Worm (Caenorhabditis elegans) whole organism, L3 larva: ENCODE measurements around the gene srx-130.

ENCODE experiments used
- R02D3.7 ChIP-seq: fragments of 150-350 bp; optimal IDR thresholded peaks from 2 replicates; lab custom pipeline; 2014; ENCODE audit warnings: missing biosample characterization, missing genetic modification characterization
- ZK546.5 ChIP-seq: sonication (generic microtip); optimal IDR thresholded peaks from 2 replicates; lab custom pipeline; 2017; ENCODE audit warnings: missing biosample characterization, missing genetic modification characterization
- aly-2 ChIP-seq: fragments of 150-350 bp; optimal IDR thresholded peaks from 2 replicates; lab custom pipeline; 2014; ENCODE audit warnings: missing biosample characterization, missing genetic modification characterization
- ama-1 ChIP-seq: fragments of 150-350 bp; optimal IDR thresholded peaks from 2 replicates; lab custom pipeline; 2018
- ceh-28 ChIP-seq: fragments of 150-350 bp; optimal IDR thresholded peaks from 2 replicates; lab custom pipeline; 2014; ENCODE audit warnings: missing biosample characterization, missing genetic modification reagents, missing genetic modification characterization
- ceh-82 ChIP-seq: fragments of 150-350 bp; optimal IDR thresholded peaks from 2 replicates; lab custom pipeline; 2014; ENCODE audit warnings: missing biosample characterization, missing genetic modification characterization
- daf-12 ChIP-seq: fragments of 150-350 bp; optimal IDR thresholded peaks from 2 replicates; lab custom pipeline; 2014; ENCODE audit warnings: missing biosample characterization, missing genetic modification reagents, missing genetic modification characterization
- egl-27 ChIP-seq: sonication (generic microtip); optimal IDR thresholded peaks from 4 replicates; lab custom pipeline; 2017; ENCODE audit warnings: missing biosample characterization, missing genetic modification reagents, missing genetic modification characterization
- egl-5 ChIP-seq: fragments of 150-350 bp; optimal IDR thresholded peaks from 2 replicates; lab custom pipeline; 2017; ENCODE audit warnings: missing biosample characterization, missing genetic modification reagents, missing genetic modification characterization, inconsistent platforms
- elt-1 ChIP-seq: fragments of 150-350 bp; optimal IDR thresholded peaks from 2 replicates; lab custom pipeline; 2014; ENCODE audit warnings: missing biosample characterization, missing genetic modification characterization
- elt-2 ChIP-seq: sonication (generic microtip); optimal IDR thresholded peaks from 2 replicates; lab custom pipeline; 2016; ENCODE audit warnings: missing genetic modification reagents, mild to moderate bottlenecking, missing genetic modification characterization, missing compliant biosample characterization
- elt-3 ChIP-seq, 3 experiments: fragments of 150-350 bp in 1 of 3; sonication (generic microtip) in 2 of 3; optimal IDR thresholded peaks; 2 replicates in 2 of 3; 4 replicates in 1 of 3; lab custom pipeline; 2014 to 2017; ENCODE audit warnings: missing biosample characterization in 3 of 3, missing genetic modification characterization in 3 of 3
- eor-1 ChIP-seq, 2 experiments: fragments of 150-350 bp; optimal IDR thresholded peaks; 2 replicates each; lab custom pipeline; 2014 to 2018; ENCODE audit warnings: missing biosample characterization in 2 of 2, missing genetic modification characterization in 2 of 2
- fkh-2 ChIP-seq: fragments of 150-350 bp; optimal IDR thresholded peaks from 2 replicates; lab custom pipeline; 2014; ENCODE audit warnings: missing biosample characterization, missing genetic modification reagents, missing genetic modification characterization
- fos-1 ChIP-seq: fragments of 150-350 bp; optimal IDR thresholded peaks from 2 replicates; lab custom pipeline; 2014; ENCODE audit warnings: missing biosample characterization, missing genetic modification characterization
- jun-1 ChIP-seq: fragments of 150-350 bp; optimal IDR thresholded peaks from 2 replicates; lab custom pipeline; 2014; ENCODE audit warnings: missing biosample characterization, missing genetic modification reagents, missing genetic modification characterization
- lin-15B ChIP-seq: fragments of 150-350 bp; optimal IDR thresholded peaks from 2 replicates; lab custom pipeline; 2014; ENCODE audit warnings: missing biosample characterization, missing genetic modification characterization
- mdl-1 ChIP-seq: fragments of 150-350 bp; optimal IDR thresholded peaks from 2 replicates; lab custom pipeline; 2014; ENCODE audit warnings: missing biosample characterization, missing genetic modification characterization
- mml-1 ChIP-seq: fragments of 150-350 bp; sonication (generic microtip); optimal IDR thresholded peaks from 3 replicates; lab custom pipeline; 2014; ENCODE audit warnings: missing biosample characterization, missing genetic modification characterization
- nfya-1 ChIP-seq: sonication (generic microtip); optimal IDR thresholded peaks from 2 replicates; lab custom pipeline; 2017; ENCODE audit warnings: missing genetic modification characterization, mild to moderate bottlenecking, missing compliant biosample characterization, antibody characterized with exemption, moderate library complexity; ENCODE audit not compliant: insufficient read depth
- nhr-11 ChIP-seq: fragments of 150-350 bp; optimal IDR thresholded peaks from 2 replicates; lab custom pipeline; 2014; ENCODE audit warnings: missing biosample characterization, missing genetic modification characterization
- nhr-12 ChIP-seq: fragments of 150-350 bp; optimal IDR thresholded peaks from 2 replicates; lab custom pipeline; 2014; ENCODE audit warnings: missing biosample characterization, missing genetic modification characterization
- nhr-23 ChIP-seq: fragments of 150-350 bp; optimal IDR thresholded peaks from 2 replicates; lab custom pipeline; 2014; ENCODE audit warnings: missing biosample characterization, missing genetic modification reagents, missing genetic modification characterization
- nhr-237 ChIP-seq: fragments of 150-350 bp; optimal IDR thresholded peaks from 2 replicates; lab custom pipeline; 2014; ENCODE audit warnings: missing biosample characterization, missing genetic modification characterization
- nhr-28 ChIP-seq: fragments of 150-350 bp; optimal IDR thresholded peaks from 2 replicates; lab custom pipeline; 2014; ENCODE audit warnings: missing biosample characterization, missing genetic modification characterization
- nhr-43 ChIP-seq: sonication (generic microtip); optimal IDR thresholded peaks from 2 replicates; lab custom pipeline; 2016; ENCODE audit warnings: mild to moderate bottlenecking, missing genetic modification characterization, missing compliant biosample characterization; ENCODE audit not compliant: poor library complexity, severe bottlenecking
- nhr-76 ChIP-seq: fragments of 150-350 bp; sonication (generic microtip); optimal IDR thresholded peaks from 5 replicates; lab custom pipeline; 2014; ENCODE audit warnings: missing biosample characterization, missing genetic modification characterization
- nhr-77 ChIP-seq: fragments of 150-350 bp; optimal IDR thresholded peaks from 2 replicates; lab custom pipeline; 2014; ENCODE audit warnings: missing biosample characterization, missing genetic modification characterization
- pqm-1 ChIP-seq: fragments of 150-350 bp; optimal IDR thresholded peaks from 2 replicates; lab custom pipeline; 2017; ENCODE audit warnings: missing biosample characterization, missing genetic modification characterization, inconsistent platforms
- sea-2 ChIP-seq: fragments of 150-350 bp; sonication (generic microtip); optimal IDR thresholded peaks from 4 replicates; lab custom pipeline; 2014; ENCODE audit warnings: missing biosample characterization, missing genetic modification reagents, missing genetic modification characterization
- skn-1 ChIP-seq: fragments of 150-350 bp; optimal IDR thresholded peaks from 2 replicates; lab custom pipeline; 2014; ENCODE audit warnings: missing biosample characterization, missing genetic modification characterization
- snpc-4 ChIP-seq: fragments of 150-350 bp; optimal IDR thresholded peaks from 2 replicates; lab custom pipeline; 2014; ENCODE audit warnings: missing biosample characterization, missing genetic modification characterization
- tbx-2 ChIP-seq: sonication (generic microtip); optimal IDR thresholded peaks from 2 replicates; lab custom pipeline; 2016; ENCODE audit warnings: mild to moderate bottlenecking, missing genetic modification characterization, missing compliant biosample characterization
- zag-1 ChIP-seq: fragments of 150-350 bp; optimal IDR thresholded peaks from 2 replicates; lab custom pipeline; 2014; ENCODE audit warnings: missing biosample characterization, missing genetic modification characterization
- ztf-11 ChIP-seq: fragments of 150-350 bp; optimal IDR thresholded peaks from 2 replicates; lab custom pipeline; 2014; ENCODE audit warnings: missing biosample characterization, missing genetic modification characterization
- ztf-4 ChIP-seq: fragments of 150-350 bp; optimal IDR thresholded peaks from 2 replicates; lab custom pipeline; 2014; ENCODE audit warnings: missing biosample characterization, missing genetic modification characterization

Gene srx-130

DNA sequence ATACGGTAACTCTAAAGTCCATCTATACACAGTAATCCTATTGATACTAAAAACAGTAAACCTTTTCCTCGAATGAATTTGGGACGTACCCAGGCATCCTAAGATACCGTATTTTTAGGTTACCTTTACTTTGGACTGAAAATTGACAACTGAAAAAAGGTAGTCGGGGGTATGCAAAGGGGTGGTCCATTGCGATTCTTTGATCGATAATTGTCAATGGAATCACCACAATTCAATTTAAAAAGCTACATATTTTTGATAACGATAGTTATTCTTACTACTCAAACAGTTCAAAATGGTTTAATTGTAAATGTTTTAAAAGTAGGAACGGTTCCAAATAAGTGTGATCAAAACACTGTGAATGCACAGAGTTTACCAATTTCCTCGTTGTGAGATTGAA, 9.3 kb upstream of the srx-130 start, which contains the start of gene srx-129:
Gene srx-129, plus strand, starts transcription at position 301 of the 400 bp plus-strand sequence.
- TF ChIP-seq jun-1 (tag; lab: Kevin White, UChicago) (no peak), nfya-1 (tag; lab: Kevin White, UChicago) (no peak), nhr-76 (tag; lab: Kevin White, UChicago) (no peak), ama-1 (no peak), nhr-43 (tag; lab: Kevin White, UChicago) (no peak), ceh-28 (tag; lab: Kevin White, UChicago) (no peak), snpc-4 (tag; lab: Kevin White, UChicago) (no peak), ZK546.5 (tag; lab: Kevin White, UChicago) (no peak), fkh-2 (tag; lab: Kevin White, UChicago) (no peak), nhr-237 (tag; lab: Kevin White, UChicago) (no peak)

DNA sequence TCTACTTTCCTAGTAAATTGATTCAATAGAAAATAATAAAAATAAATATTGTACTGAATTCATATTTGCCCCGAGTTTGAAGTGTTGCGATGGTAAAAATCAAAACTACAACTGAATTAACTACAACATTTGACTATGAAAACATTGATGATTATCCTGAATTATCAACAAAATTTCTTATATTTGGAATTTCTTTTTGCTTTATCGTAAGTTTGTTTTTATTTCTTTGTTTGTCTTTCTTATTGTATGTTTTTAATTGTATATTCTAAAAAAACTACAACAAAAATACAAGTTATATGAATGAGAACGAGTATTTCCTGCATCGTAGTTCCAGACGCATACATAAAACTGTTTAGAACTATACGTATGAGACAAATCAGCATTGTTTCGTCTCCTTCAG, 6.1 kb upstream of the srx-130 start, which contains the start of gene srx-128:
Gene srx-128, plus strand, starts transcription at position 301 of the 400 bp plus-strand sequence.
- TF ChIP-seq tbx-2 (tag; lab: Kevin White, UChicago): no peak
- no peak for TF ChIP-seq fos-1 (tag; lab: Kevin White, UChicago)
- TF ChIP-seq mml-1 (tag; lab: Kevin White, UChicago): no peak
- TF ChIP-seq aly-2 (tag; lab: Kevin White, UChicago): no peak
- TF ChIP-seq nhr-23: no peak
- no peak for TF ChIP-seq elt-2
- no peak for TF ChIP-seq nhr-43 (tag; lab: Kevin White, UChicago)
- no peak for TF ChIP-seq egl-27
- TF ChIP-seq elt-1 (tag; lab: Kevin White, UChicago): no peak
- no peak for TF ChIP-seq nhr-12
- TF ChIP-seq elt-3 (tag; optimal IDR thresholded peaks at IDR 0.05; lab: Kevin White, UChicago): no peak
- TF ChIP-seq skn-1 (tag; lab: Kevin White, UChicago): no peak
- TF ChIP-seq lin-15B (tag; lab: Kevin White, UChicago): no peak
- TF ChIP-seq nhr-77 (tag; lab: Kevin White, UChicago): no peak
- TF ChIP-seq nhr-28 (tag; lab: Kevin White, UChicago): no peak
- no peak for TF ChIP-seq mdl-1 (tag; lab: Kevin White, UChicago)
- no peak for TF ChIP-seq ztf-11
- TF ChIP-seq R02D3.7: no peak
- no peak for TF ChIP-seq nhr-237 (tag; lab: Kevin White, UChicago)

DNA sequence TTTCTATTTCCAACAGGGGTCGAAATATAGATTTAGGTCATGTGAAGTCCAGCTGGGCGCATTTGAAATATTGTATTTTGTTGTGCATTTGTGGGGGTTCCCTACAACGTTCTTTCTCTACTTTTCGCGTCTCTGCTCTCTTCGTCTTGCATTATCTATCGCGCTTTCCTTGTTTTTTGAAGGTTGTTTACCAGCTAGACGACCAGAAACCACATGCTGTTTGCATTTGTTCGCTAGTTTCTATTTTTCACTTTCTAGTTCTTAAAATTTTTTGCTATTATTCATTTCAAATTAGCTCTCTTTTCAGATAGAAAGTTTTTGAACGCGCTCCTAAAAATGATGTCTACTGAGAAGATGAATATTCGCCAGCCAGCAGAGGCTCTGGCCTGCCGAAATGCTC, 3.8 kb upstream of the srx-130 start, which contains the start of gene F55B12.10:
Gene F55B12.10, plus strand, starts transcription at position 301 of the 400 bp plus-strand sequence.
- TF ChIP-seq elt-3 (tag; optimal IDR thresholded peaks at IDR 0.05; lab: Kevin White, UChicago) (no peak), egl-27 (no peak), zag-1 (tag; lab: Kevin White, UChicago) (no peak), ama-1 (no peak), egl-5 (no peak), fkh-2 (tag; lab: Kevin White, UChicago) (no peak), ztf-11 (no peak), eor-1 (tag; optimal IDR thresholded peaks at IDR 0.05; lab: Kevin White, UChicago) (no peak), nhr-12 (no peak), R02D3.7 (no peak), daf-12 (tag; lab: Kevin White, UChicago) (no peak), pqm-1 (tag; lab: Kevin White, UChicago) (no peak), ztf-4 (tag; lab: Kevin White, UChicago) (no peak), nhr-23 (no peak), ceh-82 (tag; lab: Kevin White, UChicago) (no peak), nhr-77 (tag; lab: Kevin White, UChicago) (no peak), aly-2 (tag; lab: Kevin White, UChicago) (no peak), nhr-11 (no peak)

DNA sequence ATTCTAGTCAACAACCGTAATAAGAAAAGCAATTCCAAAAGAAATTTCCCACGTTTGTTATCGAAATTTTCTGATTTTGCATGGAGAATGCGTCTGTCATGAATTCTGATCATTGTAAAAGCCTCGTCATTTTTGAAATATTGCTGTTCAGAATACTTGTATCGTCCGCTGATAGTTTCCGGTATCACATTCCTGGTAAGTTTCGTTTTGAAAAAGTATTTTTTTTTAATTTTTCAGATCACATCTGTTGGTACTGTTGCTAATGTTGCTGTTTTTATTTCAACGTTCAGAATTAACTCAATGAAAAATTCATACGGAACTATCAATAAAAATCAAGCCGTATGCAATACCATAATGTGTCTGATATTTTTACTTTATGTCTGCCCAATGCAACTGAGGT, 2.3 kb upstream of the srx-130 start, which contains the start of gene srx-17:
Gene srx-17, plus strand, starts transcription at position 301 of the 400 bp plus-strand sequence.
- TF ChIP-seq sea-2 (GFP tag; lab: Kevin White, UChicago) (no peak), eor-1 (tag; optimal IDR thresholded peaks at IDR 0.05; lab: Kevin White, UChicago) (no peak), ztf-4 (tag; lab: Kevin White, UChicago) (no peak), ceh-82 (tag; lab: Kevin White, UChicago) (no peak), fos-1 (tag; lab: Kevin White, UChicago) (no peak)
